Worm (Caenorhabditis elegans) whole organism, midembryonic: Measurements from ENCODE around the gene xtr-1.

Source experiments
- T22C8.4 ChIP-seq: fragments of 200-800 bp; sonication (Bioruptor generic); IDR thresholded peaks from 2 replicates; pipeline ENCODE4 v1.3.6; 2022; ENCODE audit warnings: missing genetic modification characterization, missing compliant biosample characterization
- flt-1 ChIP-seq: fragments of 200-800 bp; sonication (Bioruptor generic); IDR thresholded peaks from 2 replicates; pipeline ENCODE4 v1.3.6; 2022; ENCODE audit warnings: missing genetic modification characterization, missing compliant biosample characterization
- klf-2 ChIP-seq: fragments of 200-800 bp; sonication (Bioruptor generic); conservative IDR thresholded peaks from 2 replicates; pipeline ENCODE4 v1.3.6; 2022; ENCODE audit warnings: missing genetic modification reagents, missing genetic modification characterization, missing compliant biosample characterization
- med-1 ChIP-seq: sonication (generic microtip); optimal IDR thresholded peaks from 2 replicates; lab custom pipeline; 2017; ENCODE audit warnings: missing genetic modification characterization, mild to moderate bottlenecking, missing compliant biosample characterization, antibody characterized with exemption, missing genetic modification reagents; ENCODE audit not compliant: insufficient read depth
- tab-1 ChIP-seq: fragments of 200-800 bp; sonication (Bioruptor generic); IDR thresholded peaks from 2 replicates; pipeline ENCODE4 v1.3.6; 2022; ENCODE audit warnings: missing genetic modification characterization, missing compliant biosample characterization
- ztf-23 ChIP-seq: fragments of 200-800 bp; sonication (Bioruptor generic); IDR thresholded peaks from 2 replicates; pipeline ENCODE4 v1.3.6; 2022; ENCODE audit warnings: missing genetic modification reagents, missing genetic modification characterization, missing compliant biosample characterization
- ztf-29 ChIP-seq: fragments of 200-800 bp; sonication (Bioruptor generic); IDR thresholded peaks from 2 replicates; pipeline ENCODE4 v1.3.6; 2022; ENCODE audit warnings: missing genetic modification reagents, missing genetic modification characterization, missing compliant biosample characterization

ce11 chrX:11882800-11883199, 30.2 kb downstream of the xtr-1 start, which contains the start of the genes Y62H9A.5 and ule-5:
- no peak for TF ChIP-seq flt-1 (GFP tag; lab: Robert Waterston, UW)
- no peak for TF ChIP-seq ztf-23 (GFP tag; lab: Robert Waterston, UW)
- no peak for TF ChIP-seq med-1 (GFP tag; lab: Kevin White, UChicago)
- TF ChIP-seq T22C8.4: no peak
- TF ChIP-seq ztf-29 (GFP tag; lab: Robert Waterston, UW): no peak
- TF ChIP-seq tab-1 (GFP tag; lab: Robert Waterston, UW): no peak
- no peak for TF ChIP-seq klf-2 (GFP tag; lab: Robert Waterston, UW)
